In the genomic region with DNA sequence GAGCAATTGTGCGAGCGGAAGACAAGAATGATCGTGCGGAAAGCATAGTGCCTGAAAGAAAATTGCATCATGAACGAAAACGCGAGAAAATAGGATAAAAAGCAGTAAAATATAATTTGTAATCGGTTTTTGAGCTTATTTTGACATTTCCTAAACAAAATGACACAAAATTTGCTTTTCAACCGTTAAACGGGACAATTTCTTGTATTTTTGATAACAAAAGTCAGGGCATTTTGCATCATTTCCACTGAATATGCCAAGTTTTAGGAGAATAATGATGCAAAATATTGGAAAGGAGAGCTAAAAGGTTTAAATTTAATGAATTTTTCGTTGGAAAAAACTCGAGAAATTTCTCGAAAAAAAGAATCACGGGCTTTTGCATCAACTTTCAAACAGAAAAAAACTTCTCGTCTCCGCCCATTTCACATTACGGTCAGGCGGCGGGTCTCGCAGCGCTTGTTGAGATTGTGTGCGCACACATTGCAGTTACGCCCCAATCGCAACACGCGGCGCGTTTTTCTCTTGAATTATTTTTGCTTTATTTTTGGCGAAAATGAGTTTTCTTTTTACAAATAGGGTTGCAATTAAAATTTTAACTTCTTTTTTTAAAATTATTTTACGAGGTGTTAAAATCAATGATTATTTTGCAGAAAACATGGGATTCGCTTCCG, we compare ENCODE assay signal across 1 worm cellular context.
TF ChIP-seq lines count a peak whose summit lies in the region.

Gene hsp-6 (minus strand): TSS at position 51 of the 671 bp plus-strand sequence.
Gene C37H5.5 (plus strand): TSS at position 651 of the 671 bp plus-strand sequence.

TF ChIP-seq in whole organism, L4 larva, 104 proteins besides CTCF, POLR2A, EP300 and RAD21 (continued from another document):
- TF ChIP-seq zip-2 (tag; optimal IDR thresholded peaks at IDR 0.05; lab: Kevin White, UChicago) (no peak), egl-43 (GFP tag; IDR thresholded peaks at IDR 0.05; lab: Robert Waterston, UW) (no peak), nhr-28 (tag; optimal IDR thresholded peaks at IDR 0.05; lab: Kevin White, UChicago) (peak; percentile 78), nhr-48 (tag; optimal IDR thresholded peaks at IDR 0.05; lab: Kevin White, UChicago) (peak; percentile 50), dmd-9 (GFP tag; IDR thresholded peaks at IDR 0.05; lab: Robert Waterston, UW) (no peak), mdl-1 (tag; optimal IDR thresholded peaks at IDR 0.05; lab: Kevin White, UChicago) (peak in 1 of 2 experiments; percentile 78), zfp-2 (tag; optimal IDR thresholded peaks at IDR 0.05; lab: Kevin White, UChicago) (no peak), set-16 (GFP tag; IDR thresholded peaks at IDR 0.05; lab: Robert Waterston, UW) (no peak), Y105C5A.15 (GFP tag; IDR thresholded peaks at IDR 0.05; lab: Robert Waterston, UW) (0 out of 2 replicates have a peak, but pooled peaks have one; percentile 64), jun-1 (tag; optimal IDR thresholded peaks at IDR 0.05; lab: Kevin White, UChicago) (no peak), aly-2 (tag; optimal IDR thresholded peaks at IDR 0.05; lab: Kevin White, UChicago) (no peak), hlh-11 (tag; optimal IDR thresholded peaks at IDR 0.05; lab: Kevin White, UChicago) (peak; percentile 87), unc-39 (tag; optimal IDR thresholded peaks at IDR 0.05; lab: Kevin White, UChicago) (no peak), ZK546.5 (tag; optimal IDR thresholded peaks at IDR 0.05; lab: Kevin White, UChicago) (no peak), lin-29 (GFP tag; IDR thresholded peaks at IDR 0.05; lab: Robert Waterston, UW) (no peak), lsy-2 (tag; optimal IDR thresholded peaks at IDR 0.05; lab: Kevin White, UChicago) (peak; percentile 54 to 93), lin-39 (tag; optimal IDR thresholded peaks at IDR 0.05; lab: Kevin White, UChicago) (no peak), ztf-11 (tag; optimal IDR thresholded peaks at IDR 0.05; lab: Kevin White, UChicago) (no peak), daf-12 (tag; optimal IDR thresholded peaks at IDR 0.05; lab: Kevin White, UChicago) (no peak), hmg-1.1 (GFP tag; IDR thresholded peaks at IDR 0.05; lab: Robert Waterston, UW) (peak; percentile 76), tra-1 (GFP tag; IDR thresholded peaks at IDR 0.05; lab: Robert Waterston, UW) (no peak), ceh-32 (tag; optimal IDR thresholded peaks at IDR 0.05; lab: Kevin White, UChicago; ENCODE audit: poor library complexity) (no peak), ztf-7 (tag; optimal IDR thresholded peaks at IDR 0.05; lab: Kevin White, UChicago) (peak; percentile 27), nhr-11 (tag; optimal IDR thresholded peaks at IDR 0.05; lab: Kevin White, UChicago) (peak; percentile 18), egl-27 (tag; optimal IDR thresholded peaks at IDR 0.05; lab: Kevin White, UChicago) (no peak), ama-1 (optimal IDR thresholded peaks at IDR 0.05; lab: Kevin White, UChicago) (peak; percentile 26), nhr-42 (GFP tag; IDR thresholded peaks at IDR 0.05; lab: Robert Waterston, UW) (peak; percentile 64; the same call in 1 of the 2 replicates), zag-1 (tag; optimal IDR thresholded peaks at IDR 0.05; lab: Kevin White, UChicago) (no peak), ceh-28 (tag; optimal IDR thresholded peaks at IDR 0.05; lab: Kevin White, UChicago) (no peak), F44E2.7 (GFP tag; IDR thresholded peaks at IDR 0.05; lab: Robert Waterston, UW) (no peak), mes-2 (tag; optimal IDR thresholded peaks at IDR 0.05; lab: Kevin White, UChicago; ENCODE audit: poor library complexity, severe bottlenecking) (peak; percentile 92), fos-1 (tag; optimal IDR thresholded peaks at IDR 0.05; lab: Kevin White, UChicago) (no peak), spr-3 (GFP tag; optimal IDR thresholded peaks at IDR 0.05; lab: Kevin White, UChicago) (peak; percentile 7), mxl-3 (GFP tag; optimal IDR thresholded peaks at IDR 0.05; lab: Kevin White, UChicago) (peak; percentile 24), Y75B8A.6 (GFP tag; IDR thresholded peaks at IDR 0.05; lab: Robert Waterston, UW) (no peak), dmd-6 (GFP tag; IDR thresholded peaks at IDR 0.05; lab: Robert Waterston, UW) (peak; percentile 69), zfp-3 (GFP tag; conservative IDR thresholded peaks at IDR 0.05; lab: Robert Waterston, UW) (peak; percentile 41; the same call in 1 of the 2 replicates)
